Fruit fly (Drosophila melanogaster) whole organism, adult: ENCODE measurements around the gene CG33282.

Source experiments
- CG11617 ChIP-seq: fragments of 200-800 bp; sonication (Bioruptor generic); optimal IDR thresholded peaks from 2 replicates; lab custom pipeline; 2017; ENCODE audit warnings: mild to moderate bottlenecking, missing biosample characterization, missing genetic modification reagents, missing genetic modification characterization
- CG1620 ChIP-seq: fragments of 200-800 bp; sonication (Bioruptor generic); optimal IDR thresholded peaks from 2 replicates; lab custom pipeline; 2016; ENCODE audit warnings: missing biosample characterization, missing genetic modification characterization
- CG5204 ChIP-seq: fragments of 200-800 bp; sonication (Bioruptor generic); optimal IDR thresholded peaks from 2 replicates; lab custom pipeline; 2016; ENCODE audit warnings: missing biosample characterization, missing genetic modification characterization
- Clk ChIP-seq: fragments of 200-800 bp; sonication (Bioruptor generic); optimal IDR thresholded peaks from 2 replicates; lab custom pipeline; 2017; ENCODE audit warnings: missing biosample characterization, missing genetic modification characterization
- Crg-1 ChIP-seq: fragments of 200-800 bp; sonication (Bioruptor generic); optimal IDR thresholded peaks from 2 replicates; lab custom pipeline; 2016; ENCODE audit warnings: missing biosample characterization, missing genetic modification characterization
- Mnt ChIP-seq: fragments of 200-800 bp; sonication (Bioruptor generic); optimal IDR thresholded peaks from 2 replicates; lab custom pipeline; 2016; ENCODE audit warnings: missing biosample characterization, mild to moderate bottlenecking, missing genetic modification characterization
- bab1 ChIP-seq: fragments of 200-800 bp; sonication (Bioruptor generic); optimal IDR thresholded peaks from 3 replicates; lab custom pipeline; 2019; ENCODE audit warnings: missing biosample characterization, mild to moderate bottlenecking, missing genetic modification characterization, moderate library complexity
- cic ChIP-seq: fragments of 200-800 bp; sonication (Bioruptor generic); optimal IDR thresholded peaks from 2 replicates; lab custom pipeline; 2017; ENCODE audit warnings: missing biosample characterization, mild to moderate bottlenecking, missing genetic modification characterization, moderate library complexity
- cnc ChIP-seq, 2 experiments: fragments of >200 bp; optimal IDR thresholded peaks; 2 replicates each; lab custom pipeline; 2017
- kay ChIP-seq: fragments of 200-800 bp; sonication (Bioruptor generic); peaks from one replicate; lab custom pipeline; 2016; ENCODE audit warnings: missing biosample characterization, missing genetic modification characterization, borderline replicate concordance
- pad ChIP-seq: fragments of 200-800 bp; sonication (Bioruptor generic); optimal IDR thresholded peaks from 3 replicates; lab custom pipeline; 2017; ENCODE audit warnings: missing biosample characterization, missing genetic modification characterization, mild to moderate bottlenecking, moderate library complexity, missing genetic modification reagents
- tj ChIP-seq: fragments of 200-800 bp; sonication (Bioruptor generic); optimal IDR thresholded peaks from 3 replicates; lab custom pipeline; 2017; ENCODE audit warnings: missing biosample characterization, mild to moderate bottlenecking, missing genetic modification characterization, moderate library complexity
- toe ChIP-seq: fragments of 200-800 bp; sonication (Bioruptor generic); optimal IDR thresholded peaks from 2 replicates; lab custom pipeline; 2016; ENCODE audit warnings: missing biosample characterization, missing genetic modification characterization

DNA sequence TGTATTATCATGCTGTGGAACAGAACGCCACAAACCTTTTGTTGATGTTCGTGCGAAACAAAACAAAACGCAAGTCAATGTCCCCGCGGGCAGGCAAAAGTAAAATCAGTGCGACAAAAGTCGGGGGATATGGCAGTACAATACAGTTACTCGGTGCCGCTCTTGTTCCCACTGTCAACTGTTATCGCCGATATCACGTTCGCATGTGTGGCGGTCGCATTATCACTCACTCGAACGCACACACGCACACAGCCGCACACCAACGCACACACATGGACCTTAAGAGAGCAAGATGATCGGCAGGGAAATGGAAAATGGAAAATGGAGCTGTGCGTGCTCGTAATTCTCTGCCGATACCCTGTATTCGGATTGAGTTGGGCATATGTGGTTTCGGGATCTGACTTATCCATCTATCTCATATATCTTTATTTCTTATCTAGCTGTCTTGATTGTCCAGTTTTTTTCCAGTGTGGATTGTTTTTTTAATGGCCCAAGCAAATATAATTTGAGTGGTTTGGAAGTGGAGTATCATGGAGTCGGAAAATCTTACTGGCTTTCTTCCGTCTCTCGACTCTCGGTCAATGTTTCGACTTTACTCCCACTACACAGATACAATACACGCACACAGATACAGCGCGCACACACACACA is 11.0 kb downstream of the CG33282 start:
- TF ChIP-seq cnc (optimal IDR thresholded peaks at IDR 0.05; lab: Kevin White, UChicago) (no peak), Clk (GFP tag; lab: Kevin White, UChicago) (no peak), pad (GFP tag; lab: Kevin White, UChicago) (no peak), kay (GFP tag; lab: Kevin White, UChicago) (no peak), CG1620 (GFP tag; lab: Kevin White, UChicago) (no peak), tj (no peak), CG11617 (GFP tag; lab: Kevin White, UChicago) (no peak), Mnt (GFP tag; lab: Kevin White, UChicago) (no peak), bab1 (GFP tag; lab: Kevin White, UChicago) (no peak), CG5204 (no peak), Crg-1 (GFP tag; lab: Kevin White, UChicago) (no peak), toe (GFP tag; lab: Kevin White, UChicago) (no peak), cic (no peak)
